Fruit fly (Drosophila melanogaster): Measurements from ENCODE around the gene CalpC.

The CalpC gene

dm6 chrX:16286083-16286666, 39.4 kb upstream of the CalpC start, which contains the start of gene UQCR-14 (continued):
- TF ChIP-seq prd (optimal IDR thresholded peaks at IDR 0.05) (no peak), prd (GFP tag; IDR thresholded peaks at IDR 0.05) (no peak), CG13424 (tag; optimal IDR thresholded peaks at IDR 0.05) (no peak), Dad (GFP tag; optimal IDR thresholded peaks at IDR 0.05) (no peak), tup (GFP tag; optimal IDR thresholded peaks at IDR 0.05) (no peak), Gug (GFP tag; IDR thresholded peaks at IDR 0.05) (peak; percentile 13; the same call in 1 of the 4 replicates), twi (tag; optimal IDR thresholded peaks at IDR 0.05) (no peak), Rfx (GFP tag; IDR thresholded peaks at IDR 0.05) (peak; percentile 61), Fer1 (GFP tag; optimal IDR thresholded peaks at IDR 0.05) (peak; percentile 21), CG17568 (GFP tag; optimal IDR thresholded peaks at IDR 0.05) (no peak), crc (GFP tag; optimal IDR thresholded peaks at IDR 0.05) (no peak), wdn (GFP tag; IDR thresholded peaks at IDR 0.05) (no peak), CG14667 (GFP tag; IDR thresholded peaks at IDR 0.05) (no peak), Dll (GFP tag; IDR thresholded peaks at IDR 0.05; ENCODE audit: partially characterized antibody) (peak; percentile 94), CG18599 (GFP tag; optimal IDR thresholded peaks at IDR 0.05) (peak; percentile 18), CG32772 (GFP tag; IDR thresholded peaks at IDR 0.05) (no peak), H2.0 (GFP tag; IDR thresholded peaks at IDR 0.05) (no peak), HLH3B (GFP tag; IDR thresholded peaks at IDR 0.05) (no peak), repo (GFP tag; optimal IDR thresholded peaks at IDR 0.05) (no peak), Hr51 (GFP tag; optimal IDR thresholded peaks at IDR 0.05) (no peak), CG8944 (GFP tag; optimal IDR thresholded peaks at IDR 0.05) (no peak), CG15696 (tag; optimal IDR thresholded peaks at IDR 0.05) (no peak), dm (GFP tag; optimal IDR thresholded peaks at IDR 0.05) (no peak), CG7928 (GFP tag; optimal IDR thresholded peaks at IDR 0.05) (peak; percentile 17), Bgb (GFP tag; IDR thresholded peaks at IDR 0.05; ENCODE audit: partially characterized antibody) (peak; percentile 99), usp (GFP tag; optimal IDR thresholded peaks at IDR 0.05) (no peak), Mrtf (GFP tag; IDR thresholded peaks at IDR 0.05) (no peak), ems (GFP tag; optimal IDR thresholded peaks at IDR 0.05) (peak; percentile 2), CG10431 (GFP tag; optimal IDR thresholded peaks at IDR 0.05) (no peak), CG6654 (GFP tag; optimal IDR thresholded peaks at IDR 0.05) (no peak), CG15073 (GFP tag; optimal IDR thresholded peaks at IDR 0.05) (no peak), zen (tag; optimal IDR thresholded peaks at IDR 0.05) (peak; percentile 5), CG13123 (GFP tag; optimal IDR thresholded peaks at IDR 0.05) (no peak), CG1233 (GFP tag; optimal IDR thresholded peaks at IDR 0.05) (no peak), dpn (GFP tag; optimal IDR thresholded peaks at IDR 0.05) (peak; percentile 18 to 47), Six4 (GFP tag; optimal IDR thresholded peaks at IDR 0.05) (no peak), pfk (GFP tag; optimal IDR thresholded peaks at IDR 0.05) (peak; percentile 65), dati (GFP tag; IDR thresholded peaks at IDR 0.05) (no peak), lilli (GFP tag; optimal IDR thresholded peaks at IDR 0.05) (peak; percentile 52), CG12236 (GFP tag; optimal IDR thresholded peaks at IDR 0.05) (no peak), knrl (GFP tag; IDR thresholded peaks at IDR 0.05; ENCODE audit: partially characterized antibody) (peak; percentile 96), Hmx (GFP tag; optimal IDR thresholded peaks at IDR 0.05) (no peak), run (tag; optimal IDR thresholded peaks at IDR 0.05) (no peak), MBD-R2 (GFP tag; IDR thresholded peaks at IDR 0.05) (peak; percentile 86), crol (GFP tag; IDR thresholded peaks at IDR 0.05) (no peak), luna (GFP tag; optimal IDR thresholded peaks at IDR 0.05) (peak; percentile 9), Hr78 (GFP tag; optimal IDR thresholded peaks at IDR 0.05) (no peak), cg (GFP tag; optimal IDR thresholded peaks at IDR 0.05) (no peak), bowl (GFP tag; IDR thresholded peaks at IDR 0.05) (no peak), CrebB (tag; optimal IDR thresholded peaks at IDR 0.05) (no peak), Hmr (GFP tag; optimal IDR thresholded peaks at IDR 0.05) (peak; percentile 64)
